Worm (Caenorhabditis elegans) whole organism, L3 larva: ENCODE measurements around the gene eif-3.F.

Experiments
- R02D3.7 ChIP-seq: fragments of 150-350 bp; optimal IDR thresholded peaks from 2 replicates; lab custom pipeline; 2014; ENCODE audit warnings: missing biosample characterization, missing genetic modification characterization
- ZK546.5 ChIP-seq: sonication (generic microtip); optimal IDR thresholded peaks from 2 replicates; lab custom pipeline; 2017; ENCODE audit warnings: missing biosample characterization, missing genetic modification characterization
- aly-2 ChIP-seq: fragments of 150-350 bp; optimal IDR thresholded peaks from 2 replicates; lab custom pipeline; 2014; ENCODE audit warnings: missing biosample characterization, missing genetic modification characterization
- ama-1 ChIP-seq: fragments of 150-350 bp; optimal IDR thresholded peaks from 2 replicates; lab custom pipeline; 2018
- ceh-16 ChIP-seq: sonication (generic microtip); optimal IDR thresholded peaks from 2 replicates; lab custom pipeline; 2017; ENCODE audit warnings: missing biosample characterization, missing genetic modification characterization
- ceh-28 ChIP-seq: fragments of 150-350 bp; optimal IDR thresholded peaks from 2 replicates; lab custom pipeline; 2014; ENCODE audit warnings: missing biosample characterization, missing genetic modification reagents, missing genetic modification characterization
- ceh-82 ChIP-seq: fragments of 150-350 bp; optimal IDR thresholded peaks from 2 replicates; lab custom pipeline; 2014; ENCODE audit warnings: missing biosample characterization, missing genetic modification characterization
- ceh-9 ChIP-seq: sonication (generic microtip); optimal IDR thresholded peaks from 2 replicates; lab custom pipeline; 2018; ENCODE audit warnings: missing biosample characterization, missing genetic modification characterization
- daf-12 ChIP-seq: fragments of 150-350 bp; optimal IDR thresholded peaks from 2 replicates; lab custom pipeline; 2014; ENCODE audit warnings: missing biosample characterization, missing genetic modification reagents, missing genetic modification characterization
- egl-27 ChIP-seq: sonication (generic microtip); optimal IDR thresholded peaks from 4 replicates; lab custom pipeline; 2017; ENCODE audit warnings: missing biosample characterization, missing genetic modification reagents, missing genetic modification characterization
- egl-5 ChIP-seq: fragments of 150-350 bp; optimal IDR thresholded peaks from 2 replicates; lab custom pipeline; 2017; ENCODE audit warnings: missing biosample characterization, missing genetic modification reagents, missing genetic modification characterization, inconsistent platforms
- elt-1 ChIP-seq: fragments of 150-350 bp; optimal IDR thresholded peaks from 2 replicates; lab custom pipeline; 2014; ENCODE audit warnings: missing biosample characterization, missing genetic modification characterization
- elt-2 ChIP-seq: sonication (generic microtip); optimal IDR thresholded peaks from 2 replicates; lab custom pipeline; 2016; ENCODE audit warnings: missing genetic modification reagents, mild to moderate bottlenecking, missing genetic modification characterization, missing compliant biosample characterization
- elt-3 ChIP-seq, 3 experiments: fragments of 150-350 bp in 1 of 3; sonication (generic microtip) in 2 of 3; optimal IDR thresholded peaks; 2 replicates in 2 of 3; 4 replicates in 1 of 3; lab custom pipeline; 2014 to 2017; ENCODE audit warnings: missing biosample characterization in 3 of 3, missing genetic modification characterization in 3 of 3
- eor-1 ChIP-seq, 2 experiments: fragments of 150-350 bp; optimal IDR thresholded peaks; 2 replicates each; lab custom pipeline; 2014 to 2018; ENCODE audit warnings: missing biosample characterization in 2 of 2, missing genetic modification characterization in 2 of 2
- fkh-10 ChIP-seq: sonication (generic microtip); optimal IDR thresholded peaks from 2 replicates; lab custom pipeline; 2017; ENCODE audit warnings: missing biosample characterization, missing genetic modification reagents, missing genetic modification characterization
- fkh-2 ChIP-seq: fragments of 150-350 bp; optimal IDR thresholded peaks from 2 replicates; lab custom pipeline; 2014; ENCODE audit warnings: missing biosample characterization, missing genetic modification reagents, missing genetic modification characterization
- fos-1 ChIP-seq: fragments of 150-350 bp; optimal IDR thresholded peaks from 2 replicates; lab custom pipeline; 2014; ENCODE audit warnings: missing biosample characterization, missing genetic modification characterization
- hmg-11 ChIP-seq: sonication (generic microtip); optimal IDR thresholded peaks from 2 replicates; lab custom pipeline; 2016; ENCODE audit warnings: missing genetic modification characterization, missing compliant biosample characterization
- jun-1 ChIP-seq: fragments of 150-350 bp; optimal IDR thresholded peaks from 2 replicates; lab custom pipeline; 2014; ENCODE audit warnings: missing biosample characterization, missing genetic modification reagents, missing genetic modification characterization
- lin-15B ChIP-seq: fragments of 150-350 bp; optimal IDR thresholded peaks from 2 replicates; lab custom pipeline; 2014; ENCODE audit warnings: missing biosample characterization, missing genetic modification characterization
- lin-39 ChIP-seq: fragments of 150-350 bp; optimal IDR thresholded peaks from 2 replicates; lab custom pipeline; 2018; ENCODE audit warnings: missing biosample characterization, missing genetic modification reagents, missing genetic modification characterization
- lsy-12 ChIP-seq: sonication (generic microtip); optimal IDR thresholded peaks from 2 replicates; lab custom pipeline; 2016; ENCODE audit warnings: mild to moderate bottlenecking, missing genetic modification characterization, missing compliant biosample characterization
- mdl-1 ChIP-seq: fragments of 150-350 bp; optimal IDR thresholded peaks from 2 replicates; lab custom pipeline; 2014; ENCODE audit warnings: missing biosample characterization, missing genetic modification characterization
- mml-1 ChIP-seq: fragments of 150-350 bp; sonication (generic microtip); optimal IDR thresholded peaks from 3 replicates; lab custom pipeline; 2014; ENCODE audit warnings: missing biosample characterization, missing genetic modification characterization
- nfya-1 ChIP-seq: sonication (generic microtip); optimal IDR thresholded peaks from 2 replicates; lab custom pipeline; 2017; ENCODE audit warnings: missing genetic modification characterization, mild to moderate bottlenecking, missing compliant biosample characterization, antibody characterized with exemption, moderate library complexity; ENCODE audit not compliant: insufficient read depth
- nhr-11 ChIP-seq: fragments of 150-350 bp; optimal IDR thresholded peaks from 2 replicates; lab custom pipeline; 2014; ENCODE audit warnings: missing biosample characterization, missing genetic modification characterization
- nhr-12 ChIP-seq: fragments of 150-350 bp; optimal IDR thresholded peaks from 2 replicates; lab custom pipeline; 2014; ENCODE audit warnings: missing biosample characterization, missing genetic modification characterization
- nhr-23 ChIP-seq: fragments of 150-350 bp; optimal IDR thresholded peaks from 2 replicates; lab custom pipeline; 2014; ENCODE audit warnings: missing biosample characterization, missing genetic modification reagents, missing genetic modification characterization
- nhr-237 ChIP-seq: fragments of 150-350 bp; optimal IDR thresholded peaks from 2 replicates; lab custom pipeline; 2014; ENCODE audit warnings: missing biosample characterization, missing genetic modification characterization
- nhr-25 ChIP-seq: sonication (generic microtip); optimal IDR thresholded peaks from 2 replicates; lab custom pipeline; 2017; ENCODE audit warnings: missing biosample characterization, missing genetic modification characterization
- nhr-28 ChIP-seq: fragments of 150-350 bp; optimal IDR thresholded peaks from 2 replicates; lab custom pipeline; 2014; ENCODE audit warnings: missing biosample characterization, missing genetic modification characterization
- nhr-43 ChIP-seq: sonication (generic microtip); optimal IDR thresholded peaks from 2 replicates; lab custom pipeline; 2016; ENCODE audit warnings: mild to moderate bottlenecking, missing genetic modification characterization, missing compliant biosample characterization; ENCODE audit not compliant: poor library complexity, severe bottlenecking
- nhr-67 ChIP-seq: fragments of 150-350 bp; optimal IDR thresholded peaks from 2 replicates; lab custom pipeline; 2014; ENCODE audit warnings: missing biosample characterization, missing genetic modification characterization
- nhr-76 ChIP-seq: fragments of 150-350 bp; sonication (generic microtip); optimal IDR thresholded peaks from 5 replicates; lab custom pipeline; 2014; ENCODE audit warnings: missing biosample characterization, missing genetic modification characterization
- nhr-77 ChIP-seq: fragments of 150-350 bp; optimal IDR thresholded peaks from 2 replicates; lab custom pipeline; 2014; ENCODE audit warnings: missing biosample characterization, missing genetic modification characterization
- pha-4 ChIP-seq: fragments of 150-350 bp; optimal IDR thresholded peaks from 2 replicates; lab custom pipeline; 2014; ENCODE audit warnings: missing biosample characterization, missing genetic modification reagents, missing genetic modification characterization
- pqm-1 ChIP-seq: fragments of 150-350 bp; optimal IDR thresholded peaks from 2 replicates; lab custom pipeline; 2017; ENCODE audit warnings: missing biosample characterization, missing genetic modification characterization, inconsistent platforms
- sea-2 ChIP-seq: fragments of 150-350 bp; sonication (generic microtip); optimal IDR thresholded peaks from 4 replicates; lab custom pipeline; 2014; ENCODE audit warnings: missing biosample characterization, missing genetic modification reagents, missing genetic modification characterization
- skn-1 ChIP-seq: fragments of 150-350 bp; optimal IDR thresholded peaks from 2 replicates; lab custom pipeline; 2014; ENCODE audit warnings: missing biosample characterization, missing genetic modification characterization
- snpc-4 ChIP-seq: fragments of 150-350 bp; optimal IDR thresholded peaks from 2 replicates; lab custom pipeline; 2014; ENCODE audit warnings: missing biosample characterization, missing genetic modification characterization
- tbx-2 ChIP-seq: sonication (generic microtip); optimal IDR thresholded peaks from 2 replicates; lab custom pipeline; 2016; ENCODE audit warnings: mild to moderate bottlenecking, missing genetic modification characterization, missing compliant biosample characterization
- unc-39 ChIP-seq: sonication (generic microtip); optimal IDR thresholded peaks from 4 replicates; lab custom pipeline; 2017; ENCODE audit warnings: missing biosample characterization, missing genetic modification characterization
- unc-62 ChIP-seq: fragments of 150-350 bp; sonication (generic microtip); optimal IDR thresholded peaks from 4 replicates; lab custom pipeline; 2014; ENCODE audit warnings: missing biosample characterization, missing genetic modification reagents, missing genetic modification characterization
- zag-1 ChIP-seq: fragments of 150-350 bp; optimal IDR thresholded peaks from 2 replicates; lab custom pipeline; 2014; ENCODE audit warnings: missing biosample characterization, missing genetic modification characterization
- ztf-11 ChIP-seq: fragments of 150-350 bp; optimal IDR thresholded peaks from 2 replicates; lab custom pipeline; 2014; ENCODE audit warnings: missing biosample characterization, missing genetic modification characterization
- ztf-4 ChIP-seq: fragments of 150-350 bp; optimal IDR thresholded peaks from 2 replicates; lab custom pipeline; 2014; ENCODE audit warnings: missing biosample characterization, missing genetic modification characterization

Gene eif-3.F

ce11 chrII:9282787-9283186, 48.7 kb upstream of the eif-3.F start (continued):
- peak; percentile 97 for TF ChIP-seq nfya-1 (tag; lab: Kevin White, UChicago)

- peak; percentile 84 for TF ChIP-seq nhr-23
- TF ChIP-seq lin-15B (tag; lab: Kevin White, UChicago) = no peak
- TF ChIP-seq unc-39 (tag; lab: Kevin White, UChicago) = no peak
- TF ChIP-seq ama-1 (lab: Kevin White, UChicago) = peak; percentile 24
- peak; percentile 54 for TF ChIP-seq lsy-12
- TF ChIP-seq ztf-11 (tag; lab: Kevin White, UChicago) = no peak
- no peak for TF ChIP-seq nhr-237 (tag; lab: Kevin White, UChicago)
- no peak for TF ChIP-seq ZK546.5 (tag; lab: Kevin White, UChicago)
- peak; percentile 62 for TF ChIP-seq nhr-25 (tag; lab: Kevin White, UChicago)
- peak; percentile 74 for TF ChIP-seq fos-1
- no peak for TF ChIP-seq aly-2 (tag; lab: Kevin White, UChicago)
- TF ChIP-seq skn-1 = peak; percentile 70
- no peak for TF ChIP-seq daf-12 (tag; lab: Kevin White, UChicago)
- no peak for TF ChIP-seq tbx-2
- no peak for TF ChIP-seq fkh-2 (tag; lab: Kevin White, UChicago)
- TF ChIP-seq snpc-4 = no peak
- peak; percentile 69 for TF ChIP-seq nfya-1 (tag; lab: Kevin White, UChicago)
- TF ChIP-seq zag-1 (tag; lab: Kevin White, UChicago) = no peak
- TF ChIP-seq R02D3.7 (tag; lab: Kevin White, UChicago) = no peak
- TF ChIP-seq sea-2 (GFP tag; lab: Kevin White, UChicago) = no peak
- TF ChIP-seq ceh-9 (tag; lab: Kevin White, UChicago) = no peak
- TF ChIP-seq nhr-76 (tag; lab: Kevin White, UChicago) = no peak
- no peak for TF ChIP-seq eor-1 (tag; optimal IDR thresholded peaks at IDR 0.05; lab: Kevin White, UChicago)
- TF ChIP-seq egl-5 (tag; lab: Kevin White, UChicago) = peak; percentile 42
- peak; percentile 90 for TF ChIP-seq nhr-43 (tag; lab: Kevin White, UChicago)
- TF ChIP-seq hmg-11 (tag; lab: Kevin White, UChicago) = no peak
- peak; percentile 29 for TF ChIP-seq mml-1 (tag; lab: Kevin White, UChicago)
- peak in 1 of 3 experiments; percentile 51 for TF ChIP-seq elt-3 (tag; optimal IDR thresholded peaks at IDR 0.05; lab: Kevin White, UChicago)
- TF ChIP-seq nhr-12 (tag; lab: Kevin White, UChicago) = no peak
- TF ChIP-seq ztf-4 (tag; lab: Kevin White, UChicago) = no peak
- TF ChIP-seq egl-27 (tag; lab: Kevin White, UChicago) = peak; percentile 29
- no peak for TF ChIP-seq nhr-77 (tag; lab: Kevin White, UChicago)
- no peak for TF ChIP-seq nhr-67 (tag; lab: Kevin White, UChicago)
- peak; percentile 82 for TF ChIP-seq mdl-1 (tag; lab: Kevin White, UChicago)
- TF ChIP-seq lin-39 (tag; lab: Kevin White, UChicago) = peak; percentile 51
- TF ChIP-seq jun-1 = peak; percentile 72
- peak; percentile 32 for TF ChIP-seq elt-1
- peak; percentile 82 for TF ChIP-seq pha-4 (tag; lab: Kevin White, UChicago)
- TF ChIP-seq pqm-1 (tag; lab: Kevin White, UChicago) = peak; percentile 75
- TF ChIP-seq fkh-10 (GFP tag; lab: Kevin White, UChicago) = no peak
- TF ChIP-seq ceh-28 (tag; lab: Kevin White, UChicago) = peak; percentile 71
- peak; percentile 89 for TF ChIP-seq elt-2 (tag; lab: Kevin White, UChicago)
- TF ChIP-seq ceh-16 = no peak
- TF ChIP-seq ceh-82 (tag; lab: Kevin White, UChicago) = no peak
- TF ChIP-seq nhr-28 (tag; lab: Kevin White, UChicago) = no peak
- TF ChIP-seq nhr-11 (tag; lab: Kevin White, UChicago) = peak; percentile 8
- no peak for TF ChIP-seq unc-62 (GFP tag; lab: Kevin White, UChicago)
Observed at ce11 chrII:9283668-9284357, 47.6 kb upstream of the eif-3.F start.
